Fruit fly (Drosophila melanogaster) whole organism, embryonic: ENCODE measurements around the gene CG5050.
A peak's percentile ranks its signal among the peaks of the same experiment; 100 is the strongest.

Experiments used
- Atf3 ChIP-seq: fragments of 200-800 bp; sonication (Bioruptor generic); optimal IDR thresholded peaks from 3 replicates; lab custom pipeline; 2016; ENCODE audit warnings: missing biosample characterization, missing genetic modification characterization
- CG10209 ChIP-seq: fragments of 200-800 bp; sonication (Bioruptor generic); optimal IDR thresholded peaks from 3 replicates; lab custom pipeline; 2017; ENCODE audit warnings: missing biosample characterization, mild to moderate bottlenecking, missing genetic modification characterization, missing genetic modification reagents
- CG12769 ChIP-seq: fragments of 200-800 bp; sonication (Bioruptor generic); optimal IDR thresholded peaks from 2 replicates; lab custom pipeline; 2019; ENCODE audit warnings: missing biosample characterization, mild to moderate bottlenecking, missing genetic modification characterization, moderate library complexity
- CG14014 ChIP-seq: fragments of 200-800 bp; sonication (Bioruptor generic); IDR thresholded peaks from 2 replicates; pipeline ENCODE4 v1.3.6; 2022; ENCODE audit warnings: missing biosample characterization, missing genetic modification characterization
- CG14441 ChIP-seq: fragments of 200-800 bp; sonication (Bioruptor generic); IDR thresholded peaks from 2 replicates; pipeline ENCODE4 v1.3.6; 2022; ENCODE audit warnings: missing biosample characterization, missing genetic modification characterization
- CG1647 ChIP-seq: fragments of 200-800 bp; sonication (Bioruptor generic); optimal IDR thresholded peaks from 3 replicates; lab custom pipeline; 2016; ENCODE audit warnings: missing biosample characterization, missing genetic modification characterization
- CG18619 ChIP-seq: fragments of 200-800 bp; sonication (Bioruptor generic); optimal IDR thresholded peaks from 3 replicates; lab custom pipeline; 2017; ENCODE audit warnings: missing biosample characterization, mild to moderate bottlenecking, missing genetic modification characterization
- CG2120 ChIP-seq: fragments of 200-800 bp; sonication (Bioruptor generic); optimal IDR thresholded peaks from 3 replicates; lab custom pipeline; 2016; ENCODE audit warnings: missing biosample characterization, missing genetic modification characterization
- CG30020 ChIP-seq: fragments of 200-800 bp; optimal IDR thresholded peaks from 2 replicates; lab custom pipeline; 2019; ENCODE audit warnings: missing biosample characterization, mild to moderate bottlenecking, missing genetic modification characterization, moderate library complexity
- CG30403 ChIP-seq: fragments of 200-800 bp; sonication (Bioruptor generic); optimal IDR thresholded peaks from 3 replicates; lab custom pipeline; 2016; ENCODE audit warnings: missing biosample characterization, missing genetic modification characterization
- CG31441 ChIP-seq: fragments of 200-800 bp; sonication (Bioruptor generic); IDR thresholded peaks from 2 replicates; pipeline ENCODE4 v1.3.6; 2022; ENCODE audit warnings: missing biosample characterization, missing genetic modification characterization
- CG32772 ChIP-seq: fragments of 200-800 bp; sonication (Bioruptor generic); IDR thresholded peaks from 2 replicates; pipeline ENCODE4 v1.3.6; 2022; ENCODE audit warnings: missing biosample characterization, missing genetic modification characterization
- CG3838 ChIP-seq: fragments of 200-800 bp; sonication (Bioruptor generic); optimal IDR thresholded peaks from 3 replicates; lab custom pipeline; 2016; ENCODE audit warnings: missing biosample characterization, missing genetic modification characterization
- CG43689 ChIP-seq: fragments of 200-800 bp; sonication (Bioruptor generic); IDR thresholded peaks from 2 replicates; pipeline ENCODE4 v1.3.6; 2022; ENCODE audit warnings: missing biosample characterization, missing genetic modification characterization
- CG4617 ChIP-seq: fragments of 200-800 bp; sonication (Bioruptor generic); optimal IDR thresholded peaks from 3 replicates; lab custom pipeline; 2016; ENCODE audit warnings: missing biosample characterization, missing genetic modification characterization, borderline replicate concordance
- CG6689 ChIP-seq: fragments of 200-800 bp; sonication (Bioruptor generic); IDR thresholded peaks from 2 replicates; pipeline ENCODE4 v1.3.6; 2022; ENCODE audit warnings: missing biosample characterization, missing genetic modification characterization
- CG7928 ChIP-seq: fragments of 200-800 bp; sonication (Bioruptor generic); optimal IDR thresholded peaks from 2 replicates; lab custom pipeline; 2017; ENCODE audit warnings: missing biosample characterization, mild to moderate bottlenecking, missing genetic modification characterization
- CG8478 ChIP-seq: fragments of >200 bp; optimal IDR thresholded peaks from 2 replicates; lab custom pipeline; 2018
- Chrac-16 ChIP-seq: fragments of 200-800 bp; sonication (Bioruptor generic); optimal IDR thresholded peaks from 3 replicates; lab custom pipeline; 2016; ENCODE audit warnings: missing biosample characterization, missing genetic modification characterization
- CkIIα-i1 ChIP-seq: fragments of 200-800 bp; sonication (Bioruptor generic); IDR thresholded peaks from 2 replicates; pipeline ENCODE4 v1.3.6; 2022; ENCODE audit warnings: missing biosample characterization, missing genetic modification characterization
- Doc2 ChIP-seq: fragments of 200-800 bp; sonication (Bioruptor generic); IDR thresholded peaks from 2 replicates; pipeline ENCODE4 v1.3.6; 2022; ENCODE audit warnings: missing biosample characterization, missing genetic modification characterization
- Eip74EF ChIP-seq, 2 experiments: fragments of 200-800 bp in 1 of 2; fragments of >200 bp in 1 of 2; sonication (Bioruptor generic) in 1 of 2; optimal IDR thresholded peaks; 2 replicates each; lab custom pipeline; 2017 to 2019; ENCODE audit warnings: missing biosample characterization in 2 of 2, missing genetic modification characterization in 2 of 2, mild to moderate bottlenecking in 1 of 2, moderate library complexity in 1 of 2
- Gug ChIP-seq: fragments of 200-800 bp; sonication (Bioruptor generic); IDR thresholded peaks from 4 replicates; pipeline ENCODE4 v1.3.6; 2022; ENCODE audit warnings: missing biosample characterization, missing genetic modification characterization
- HLH4C ChIP-seq: fragments of 200-800 bp; sonication (Bioruptor generic); IDR thresholded peaks from 3 replicates; pipeline ENCODE4 v1.3.6; 2022; ENCODE audit warnings: missing biosample characterization, missing genetic modification characterization; ENCODE audit not compliant: partially characterized antibody
- Hsf ChIP-seq: fragments of 200-800 bp; sonication (Bioruptor generic); optimal IDR thresholded peaks from 3 replicates; lab custom pipeline; 2016; ENCODE audit warnings: missing biosample characterization, missing genetic modification characterization
- Lhr ChIP-seq: fragments of 200-800 bp; sonication (Bioruptor generic); optimal IDR thresholded peaks from 3 replicates; lab custom pipeline; 2017; ENCODE audit warnings: mild to moderate bottlenecking, missing biosample characterization, missing genetic modification reagents, missing genetic modification characterization
- Mrtf ChIP-seq: fragments of 200-800 bp; sonication (Bioruptor generic); IDR thresholded peaks from 3 replicates; pipeline ENCODE4 v1.3.6; 2022; ENCODE audit warnings: missing biosample characterization, missing genetic modification characterization
- Myb ChIP-seq: fragments of 200-800 bp; sonication (Bioruptor generic); optimal IDR thresholded peaks from 2 replicates; lab custom pipeline; 2016; ENCODE audit warnings: missing biosample characterization, missing genetic modification characterization
- Pdp1 ChIP-seq, 2 experiments: fragments of 200-800 bp; sonication (Bioruptor generic); optimal IDR thresholded peaks; 3 replicates each; lab custom pipeline; 2016; ENCODE audit warnings: missing biosample characterization in 2 of 2, missing genetic modification characterization in 2 of 2, mild to moderate bottlenecking in 1 of 2, moderate library complexity in 1 of 2
- Rx ChIP-seq: fragments of 200-800 bp; sonication (Bioruptor generic); IDR thresholded peaks from 2 replicates; pipeline ENCODE4 v1.3.6; 2022; ENCODE audit warnings: missing biosample characterization, missing genetic modification characterization
- al ChIP-seq: fragments of 200-800 bp; sonication (Bioruptor generic); IDR thresholded peaks from 2 replicates; pipeline ENCODE4 v1.3.6; 2022; ENCODE audit warnings: missing biosample characterization, missing genetic modification characterization
- ase ChIP-seq: fragments of 200-800 bp; sonication (Bioruptor generic); IDR thresholded peaks from 3 replicates; pipeline ENCODE4 v1.3.6; 2022; ENCODE audit warnings: missing biosample characterization, missing genetic modification characterization
- cas ChIP-seq: fragments of 200-800 bp; sonication (Bioruptor generic); IDR thresholded peaks from 2 replicates; pipeline ENCODE4 v1.3.6; 2022; ENCODE audit warnings: missing biosample characterization, missing genetic modification characterization
- ci ChIP-seq: fragments of 200-800 bp; sonication (Bioruptor generic); IDR thresholded peaks from 3 replicates; pipeline ENCODE4 v1.3.6; 2022; ENCODE audit warnings: missing biosample characterization, missing genetic modification characterization
- ems ChIP-seq: fragments of 200-800 bp; sonication (Bioruptor generic); optimal IDR thresholded peaks from 3 replicates; lab custom pipeline; 2016; ENCODE audit warnings: missing biosample characterization, missing genetic modification characterization
- esg ChIP-seq: fragments of 200-800 bp; sonication (Bioruptor generic); conservative IDR thresholded peaks from 2 replicates; pipeline ENCODE4 v1.3.6; 2022; ENCODE audit warnings: missing biosample characterization, missing genetic modification characterization
- ham ChIP-seq: fragments of 200-800 bp; sonication (Bioruptor generic); IDR thresholded peaks from 2 replicates; pipeline ENCODE4 v1.3.6; 2022; ENCODE audit warnings: missing biosample characterization, missing genetic modification characterization
- hb ChIP-seq: fragments of 200-800 bp; sonication (Bioruptor generic); IDR thresholded peaks from 3 replicates; pipeline ENCODE4 v1.3.6; 2022; ENCODE audit warnings: missing biosample characterization, missing genetic modification characterization; ENCODE audit not compliant: partially characterized antibody
- hbn ChIP-seq: fragments of 200-800 bp; sonication (Bioruptor generic); IDR thresholded peaks from 2 replicates; pipeline ENCODE4 v1.3.6; 2022; ENCODE audit warnings: missing biosample characterization, missing genetic modification characterization; ENCODE audit not compliant: partially characterized antibody
- jing ChIP-seq: fragments of 200-800 bp; sonication (Bioruptor generic); optimal IDR thresholded peaks from 2 replicates; lab custom pipeline; 2018; ENCODE audit warnings: missing biosample characterization, mild to moderate bottlenecking, missing genetic modification characterization
- nau ChIP-seq: fragments of 200-800 bp; sonication (Bioruptor generic); optimal IDR thresholded peaks from 3 replicates; lab custom pipeline; 2017; ENCODE audit warnings: missing biosample characterization, mild to moderate bottlenecking, missing genetic modification characterization, missing genetic modification reagents
- org-1 ChIP-seq: fragments of 200-800 bp; sonication (Bioruptor generic); optimal IDR thresholded peaks from 2 replicates; lab custom pipeline; 2017; ENCODE audit warnings: missing biosample characterization, missing genetic modification characterization
- otp ChIP-seq: fragments of 200-800 bp; sonication (Bioruptor generic); IDR thresholded peaks from 3 replicates; pipeline ENCODE4, ENCODE4 v1.3.6; 2022; ENCODE audit warnings: missing biosample characterization, missing genetic modification characterization
- ro ChIP-seq: fragments of 200-800 bp; sonication (Bioruptor generic); IDR thresholded peaks from 2 replicates; pipeline ENCODE4 v1.3.6; 2022; ENCODE audit warnings: missing biosample characterization, missing genetic modification characterization
- salm ChIP-seq: fragments of 200-800 bp; sonication (Bioruptor generic); optimal IDR thresholded peaks from 2 replicates; lab custom pipeline; 2018; ENCODE audit warnings: missing biosample characterization, mild to moderate bottlenecking, missing genetic modification characterization
- schlank ChIP-seq: fragments of 200-800 bp; sonication (Bioruptor generic); optimal IDR thresholded peaks from 2 replicates; lab custom pipeline; 2018; ENCODE audit warnings: missing biosample characterization, mild to moderate bottlenecking, missing genetic modification characterization
- sens-2 ChIP-seq: fragments of 200-800 bp; sonication (Bioruptor generic); IDR thresholded peaks from 2 replicates; pipeline ENCODE4 v1.3.6; 2022; ENCODE audit warnings: missing biosample characterization, missing genetic modification characterization
- shn ChIP-seq: fragments of 200-800 bp; sonication (Bioruptor generic); optimal IDR thresholded peaks from 3 replicates; lab custom pipeline; 2016; ENCODE audit warnings: missing biosample characterization, missing genetic modification characterization
- slbo ChIP-seq: fragments of 200-800 bp; sonication (Bioruptor generic); IDR thresholded peaks from 2 replicates; pipeline ENCODE4 v1.3.6; 2022; ENCODE audit warnings: missing biosample characterization, missing genetic modification characterization
- usp ChIP-seq: fragments of >200 bp; optimal IDR thresholded peaks from 2 replicates; lab custom pipeline; 2017; ENCODE audit warnings: missing biosample characterization, missing genetic modification characterization

CG5050 gene

DNA sequence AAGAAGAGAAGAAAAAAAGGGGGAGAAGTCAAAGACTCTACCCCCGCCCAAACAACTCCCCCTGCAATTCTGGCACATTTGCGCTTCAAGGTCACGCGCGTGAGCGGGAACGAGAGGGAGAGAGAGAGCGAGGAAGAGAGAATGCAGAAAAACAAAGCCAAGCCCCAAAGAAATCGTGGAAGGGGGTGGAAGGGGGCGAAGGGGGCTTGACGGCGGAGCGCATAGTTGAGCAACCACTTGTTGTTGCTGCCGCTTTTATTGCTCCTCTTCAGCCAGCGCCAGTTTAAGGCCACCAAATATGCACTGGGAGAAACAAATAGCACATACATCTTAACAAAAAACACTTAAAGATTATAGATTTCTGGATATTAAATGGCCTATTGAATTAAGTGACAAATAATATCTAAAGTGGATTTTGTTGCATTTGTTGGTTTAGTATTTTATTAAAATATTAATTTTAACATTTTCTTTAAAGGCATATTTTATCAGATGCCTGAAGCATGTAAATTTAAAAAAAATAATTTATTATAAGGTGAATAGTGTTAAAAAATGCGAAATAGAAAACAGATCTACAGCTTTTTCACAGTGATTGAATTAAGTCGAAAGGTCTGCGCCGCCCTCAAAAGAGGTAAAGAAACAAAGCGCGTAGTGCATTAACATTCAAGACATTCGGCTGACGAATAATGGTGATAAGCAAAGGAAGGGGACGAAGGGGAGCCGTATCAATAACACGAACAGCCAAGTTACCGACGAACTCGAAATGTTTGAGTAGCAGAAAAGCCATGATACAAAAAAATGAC, 22.7 kb upstream of the CG5050 start (continued):
- TF ChIP-seq CG7928 (GFP tag; lab: Kevin White, UChicago) (peak; percentile 69), Pdp1 (GFP tag; optimal IDR thresholded peaks at IDR 0.05; lab: Kevin White, UChicago) (peak; percentile 48 to 51), CG10209 (GFP tag; lab: Kevin White, UChicago) (peak; percentile 97), CG14014 (GFP tag; lab: Robert Waterston, UW) (peak; percentile 94), jing (peak; percentile 53), ci (peak; percentile 83; the same call in 2 of the 3 replicates), cas (GFP tag; lab: Robert Waterston, UW) (peak; percentile 57; the same call in 1 of the 2 replicates), CG14441 (GFP tag; lab: Robert Waterston, UW) (peak; percentile 91), ase (GFP tag; lab: Robert Waterston, UW) (peak; percentile 93), Lhr (GFP tag; lab: Kevin White, UChicago) (no peak), Doc2 (GFP tag; lab: Robert Waterston, UW) (peak; percentile 88), Hsf (GFP tag; lab: Kevin White, UChicago) (peak; percentile 85), shn (GFP tag; lab: Kevin White, UChicago) (peak; percentile 27), Chrac-16 (GFP tag; lab: Kevin White, UChicago) (peak; percentile 88), hbn (GFP tag; lab: Robert Waterston, UW) (no peak), CG18619 (GFP tag; lab: Kevin White, UChicago) (peak; percentile 79), CG8478 (no peak), slbo (GFP tag; lab: Robert Waterston, UW) (peak; percentile 87), Rx (GFP tag; lab: Robert Waterston, UW) (peak; percentile 72), hb (GFP tag; lab: Robert Waterston, UW) (no peak), CG30403 (GFP tag; lab: Kevin White, UChicago) (peak; percentile 93), CG30020 (tag; lab: Kevin White, UChicago) (peak; percentile 88), Eip74EF (GFP tag; optimal IDR thresholded peaks at IDR 0.05; lab: Kevin White, UChicago) (peak in 1 of 2 experiments; percentile 67), usp (GFP tag; lab: Kevin White, UChicago) (no peak), Mrtf (GFP tag; lab: Robert Waterston, UW) (peak; percentile 90; the same call in 2 of the 3 replicates), CG4617 (GFP tag; lab: Kevin White, UChicago) (peak; percentile 53), esg (GFP tag; lab: Robert Waterston, UW) (peak; percentile 93), CG6689 (GFP tag; lab: Robert Waterston, UW) (peak; percentile 97), ham (GFP tag; lab: Robert Waterston, UW) (no peak; the same call in 1 of the 2 replicates), Myb (peak; percentile 39), CG12769 (tag; lab: Kevin White, UChicago) (peak; percentile 88), CkIIα-i1 (GFP tag; lab: Robert Waterston, UW) (peak; percentile 75; the same call in 1 of the 2 replicates), al (peak; percentile 65), schlank (tag; lab: Kevin White, UChicago) (no peak), ems (peak; percentile 50), CG3838 (peak; percentile 47), HLH4C (no peak), otp (peak; percentile 74), CG32772 (GFP tag; lab: Robert Waterston, UW) (peak; percentile 93), CG1647 (GFP tag; lab: Kevin White, UChicago) (no peak), org-1 (GFP tag; lab: Kevin White, UChicago) (peak; percentile 96), ro (peak; percentile 48), salm (peak; percentile 98), sens-2 (0 out of 2 replicates have a peak, but pooled peaks have one; percentile 12), CG2120 (GFP tag; lab: Kevin White, UChicago) (peak; percentile 78), Gug (GFP tag; lab: Robert Waterston, UW) (peak; percentile 66; the same call in 3 of the 4 replicates), CG31441 (GFP tag; lab: Robert Waterston, UW) (peak; percentile 100), CG43689 (GFP tag; lab: Robert Waterston, UW) (peak; percentile 87), Atf3 (GFP tag; lab: Kevin White, UChicago) (peak; percentile 50), nau (GFP tag; lab: Kevin White, UChicago) (peak; percentile 94)
